Worm (Caenorhabditis elegans) whole organism, L3 larva: ENCODE data around the gene C50E3.11.

Source experiments
- R02D3.7 ChIP-seq: fragments of 150-350 bp; optimal IDR thresholded peaks from 2 replicates; lab custom pipeline; 2014; ENCODE audit warnings: missing biosample characterization, missing genetic modification characterization
- aly-2 ChIP-seq: fragments of 150-350 bp; optimal IDR thresholded peaks from 2 replicates; lab custom pipeline; 2014; ENCODE audit warnings: missing biosample characterization, missing genetic modification characterization
- ceh-16 ChIP-seq: sonication (generic microtip); optimal IDR thresholded peaks from 2 replicates; lab custom pipeline; 2017; ENCODE audit warnings: missing biosample characterization, missing genetic modification characterization
- ceh-28 ChIP-seq: fragments of 150-350 bp; optimal IDR thresholded peaks from 2 replicates; lab custom pipeline; 2014; ENCODE audit warnings: missing biosample characterization, missing genetic modification reagents, missing genetic modification characterization
- ceh-82 ChIP-seq: fragments of 150-350 bp; optimal IDR thresholded peaks from 2 replicates; lab custom pipeline; 2014; ENCODE audit warnings: missing biosample characterization, missing genetic modification characterization
- egl-27 ChIP-seq: sonication (generic microtip); optimal IDR thresholded peaks from 4 replicates; lab custom pipeline; 2017; ENCODE audit warnings: missing biosample characterization, missing genetic modification reagents, missing genetic modification characterization
- egl-5 ChIP-seq: fragments of 150-350 bp; optimal IDR thresholded peaks from 2 replicates; lab custom pipeline; 2017; ENCODE audit warnings: missing biosample characterization, missing genetic modification reagents, missing genetic modification characterization, inconsistent platforms
- elt-2 ChIP-seq: sonication (generic microtip); optimal IDR thresholded peaks from 2 replicates; lab custom pipeline; 2016; ENCODE audit warnings: missing genetic modification reagents, mild to moderate bottlenecking, missing genetic modification characterization, missing compliant biosample characterization
- eor-1 ChIP-seq, 2 experiments: fragments of 150-350 bp; optimal IDR thresholded peaks; 2 replicates each; lab custom pipeline; 2014 to 2018; ENCODE audit warnings: missing biosample characterization in 2 of 2, missing genetic modification characterization in 2 of 2
- fkh-10 ChIP-seq: sonication (generic microtip); optimal IDR thresholded peaks from 2 replicates; lab custom pipeline; 2017; ENCODE audit warnings: missing biosample characterization, missing genetic modification reagents, missing genetic modification characterization
- fkh-2 ChIP-seq: fragments of 150-350 bp; optimal IDR thresholded peaks from 2 replicates; lab custom pipeline; 2014; ENCODE audit warnings: missing biosample characterization, missing genetic modification reagents, missing genetic modification characterization
- fos-1 ChIP-seq: fragments of 150-350 bp; optimal IDR thresholded peaks from 2 replicates; lab custom pipeline; 2014; ENCODE audit warnings: missing biosample characterization, missing genetic modification characterization
- hmg-11 ChIP-seq: sonication (generic microtip); optimal IDR thresholded peaks from 2 replicates; lab custom pipeline; 2016; ENCODE audit warnings: missing genetic modification characterization, missing compliant biosample characterization
- lin-15B ChIP-seq: fragments of 150-350 bp; optimal IDR thresholded peaks from 2 replicates; lab custom pipeline; 2014; ENCODE audit warnings: missing biosample characterization, missing genetic modification characterization
- lin-39 ChIP-seq: fragments of 150-350 bp; optimal IDR thresholded peaks from 2 replicates; lab custom pipeline; 2018; ENCODE audit warnings: missing biosample characterization, missing genetic modification reagents, missing genetic modification characterization
- nfya-1 ChIP-seq: sonication (generic microtip); optimal IDR thresholded peaks from 2 replicates; lab custom pipeline; 2017; ENCODE audit warnings: missing genetic modification characterization, mild to moderate bottlenecking, missing compliant biosample characterization, antibody characterized with exemption, moderate library complexity; ENCODE audit not compliant: insufficient read depth
- nhr-11 ChIP-seq: fragments of 150-350 bp; optimal IDR thresholded peaks from 2 replicates; lab custom pipeline; 2014; ENCODE audit warnings: missing biosample characterization, missing genetic modification characterization
- nhr-23 ChIP-seq: fragments of 150-350 bp; optimal IDR thresholded peaks from 2 replicates; lab custom pipeline; 2014; ENCODE audit warnings: missing biosample characterization, missing genetic modification reagents, missing genetic modification characterization
- nhr-237 ChIP-seq: fragments of 150-350 bp; optimal IDR thresholded peaks from 2 replicates; lab custom pipeline; 2014; ENCODE audit warnings: missing biosample characterization, missing genetic modification characterization
- nhr-43 ChIP-seq: sonication (generic microtip); optimal IDR thresholded peaks from 2 replicates; lab custom pipeline; 2016; ENCODE audit warnings: mild to moderate bottlenecking, missing genetic modification characterization, missing compliant biosample characterization; ENCODE audit not compliant: poor library complexity, severe bottlenecking
- nhr-67 ChIP-seq: fragments of 150-350 bp; optimal IDR thresholded peaks from 2 replicates; lab custom pipeline; 2014; ENCODE audit warnings: missing biosample characterization, missing genetic modification characterization
- nhr-76 ChIP-seq: fragments of 150-350 bp; sonication (generic microtip); optimal IDR thresholded peaks from 5 replicates; lab custom pipeline; 2014; ENCODE audit warnings: missing biosample characterization, missing genetic modification characterization
- nhr-77 ChIP-seq: fragments of 150-350 bp; optimal IDR thresholded peaks from 2 replicates; lab custom pipeline; 2014; ENCODE audit warnings: missing biosample characterization, missing genetic modification characterization
- pha-4 ChIP-seq: fragments of 150-350 bp; optimal IDR thresholded peaks from 2 replicates; lab custom pipeline; 2014; ENCODE audit warnings: missing biosample characterization, missing genetic modification reagents, missing genetic modification characterization
- pqm-1 ChIP-seq: fragments of 150-350 bp; optimal IDR thresholded peaks from 2 replicates; lab custom pipeline; 2017; ENCODE audit warnings: missing biosample characterization, missing genetic modification characterization, inconsistent platforms
- snpc-4 ChIP-seq: fragments of 150-350 bp; optimal IDR thresholded peaks from 2 replicates; lab custom pipeline; 2014; ENCODE audit warnings: missing biosample characterization, missing genetic modification characterization
- tbx-2 ChIP-seq: sonication (generic microtip); optimal IDR thresholded peaks from 2 replicates; lab custom pipeline; 2016; ENCODE audit warnings: mild to moderate bottlenecking, missing genetic modification characterization, missing compliant biosample characterization
- unc-39 ChIP-seq: sonication (generic microtip); optimal IDR thresholded peaks from 4 replicates; lab custom pipeline; 2017; ENCODE audit warnings: missing biosample characterization, missing genetic modification characterization
- unc-62 ChIP-seq: fragments of 150-350 bp; sonication (generic microtip); optimal IDR thresholded peaks from 4 replicates; lab custom pipeline; 2014; ENCODE audit warnings: missing biosample characterization, missing genetic modification reagents, missing genetic modification characterization
- ztf-4 ChIP-seq: fragments of 150-350 bp; optimal IDR thresholded peaks from 2 replicates; lab custom pipeline; 2014; ENCODE audit warnings: missing biosample characterization, missing genetic modification characterization

The C50E3.11 gene

DNA sequence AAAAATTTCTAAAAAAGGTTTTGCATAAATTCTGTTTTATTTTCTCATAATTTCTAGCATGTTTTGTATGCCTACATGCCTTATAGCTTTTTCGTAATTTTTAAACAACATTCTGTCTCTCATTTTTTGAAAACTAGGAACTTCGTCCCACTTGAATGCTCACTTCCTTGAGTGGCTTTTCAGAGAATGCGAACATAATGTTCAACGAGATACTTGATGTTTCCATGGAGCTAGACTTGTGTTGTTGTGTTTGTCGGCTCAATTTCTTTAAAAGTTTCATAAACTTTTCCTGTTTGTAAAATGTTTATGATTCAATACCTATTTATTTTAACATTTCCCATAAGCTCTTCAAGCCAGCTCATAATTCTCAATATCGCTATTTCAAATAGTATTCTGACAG, 1.6 kb upstream of the C50E3.11 start, which contains the start of gene clec-213:
Gene clec-213 (plus strand): TSS at position 301 of the 400 bp plus-strand sequence.
- TF ChIP-seq ceh-28: no peak
- no peak for TF ChIP-seq fkh-10 (GFP tag; lab: Kevin White, UChicago)
- no peak for TF ChIP-seq tbx-2 (tag; lab: Kevin White, UChicago)
- TF ChIP-seq unc-62 (GFP tag; lab: Kevin White, UChicago): no peak
- TF ChIP-seq nhr-77: no peak
- TF ChIP-seq egl-27: no peak
- TF ChIP-seq ztf-4 (tag; lab: Kevin White, UChicago): no peak
- no peak for TF ChIP-seq unc-39 (tag; lab: Kevin White, UChicago)

DNA sequence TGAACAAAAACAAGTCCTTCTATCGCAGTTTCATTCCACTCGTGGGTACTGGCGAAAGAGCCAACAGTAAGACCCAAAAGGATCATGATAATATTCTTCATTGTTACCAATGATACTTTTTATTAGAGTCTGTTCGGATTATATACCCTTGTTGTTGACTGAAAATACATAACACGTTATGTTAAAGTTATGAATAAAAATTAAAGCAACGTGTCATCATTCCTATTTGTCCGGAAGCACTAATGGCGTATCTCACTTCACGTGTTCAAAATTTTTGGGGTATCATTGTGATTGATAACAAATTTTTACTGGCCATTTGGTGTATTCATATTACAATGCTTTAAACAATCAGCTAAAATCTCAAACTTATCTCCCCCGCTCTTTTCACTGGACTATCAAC, 1.8 kb downstream of the C50E3.11 start, which contains the start of gene scl-26:
Gene scl-26 (minus strand): TSS at position 101 of the 400 bp plus-strand sequence.
- TF ChIP-seq fkh-2 (tag; lab: Kevin White, UChicago): no peak

DNA sequence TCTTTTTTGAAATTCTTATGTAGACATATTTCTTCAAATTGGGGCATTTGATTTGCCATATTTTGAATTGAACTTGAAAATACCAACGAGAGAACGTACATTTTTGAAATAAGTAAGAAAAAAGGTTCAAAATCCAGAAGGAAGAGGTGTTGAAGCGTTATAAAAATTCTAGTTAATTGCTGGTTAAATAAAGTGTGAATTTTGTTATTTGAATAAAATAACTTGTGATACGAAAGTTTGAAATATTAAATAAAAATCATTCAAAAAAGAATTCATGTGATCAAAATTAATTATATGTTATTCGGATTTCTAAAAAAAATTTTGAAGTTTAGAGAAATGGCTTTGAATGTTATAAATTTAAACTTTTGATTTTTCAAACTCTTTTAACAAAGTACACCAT, 3.1 kb downstream of the C50E3.11 start, which contains the start of gene C50E3.9:
Gene C50E3.9 (minus strand): TSS at position 101 of the 400 bp plus-strand sequence.
- TF ChIP-seq nhr-76 (tag; lab: Kevin White, UChicago): no peak
- TF ChIP-seq nhr-23 (tag; lab: Kevin White, UChicago): no peak
- TF ChIP-seq fos-1 (tag; lab: Kevin White, UChicago): no peak
- no peak for TF ChIP-seq nhr-237 (tag; lab: Kevin White, UChicago)
- TF ChIP-seq fkh-10 (GFP tag; lab: Kevin White, UChicago): no peak

DNA sequence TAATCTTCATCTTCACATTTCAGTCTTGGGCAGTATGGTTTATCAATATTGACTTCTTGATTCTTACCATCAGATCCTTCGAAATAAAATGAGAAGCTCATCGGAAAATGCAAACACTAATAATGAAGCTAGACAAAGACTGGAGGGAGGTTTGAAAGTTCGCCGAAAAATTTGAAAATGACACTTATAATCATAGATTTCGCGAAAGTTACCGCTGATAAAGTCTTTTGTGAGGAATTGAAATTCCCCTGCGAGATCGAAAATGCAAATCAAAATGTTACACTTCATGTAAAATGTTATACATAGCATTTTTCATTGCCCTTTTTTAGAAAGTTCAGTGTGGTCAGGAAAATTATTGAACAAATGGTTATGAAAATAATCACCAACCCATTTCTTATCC, 5.0 kb downstream of the C50E3.11 start, which contains the start of gene C50E3.7:
Gene C50E3.7 (minus strand): TSS at position 101 of the 400 bp plus-strand sequence.
- TF ChIP-seq ceh-82 (tag; lab: Kevin White, UChicago): no peak
- TF ChIP-seq nhr-76 (tag; lab: Kevin White, UChicago): no peak
- TF ChIP-seq tbx-2 (tag; lab: Kevin White, UChicago): no peak
- TF ChIP-seq lin-39 (tag; lab: Kevin White, UChicago): no peak
- no peak for TF ChIP-seq aly-2 (tag; lab: Kevin White, UChicago)

DNA sequence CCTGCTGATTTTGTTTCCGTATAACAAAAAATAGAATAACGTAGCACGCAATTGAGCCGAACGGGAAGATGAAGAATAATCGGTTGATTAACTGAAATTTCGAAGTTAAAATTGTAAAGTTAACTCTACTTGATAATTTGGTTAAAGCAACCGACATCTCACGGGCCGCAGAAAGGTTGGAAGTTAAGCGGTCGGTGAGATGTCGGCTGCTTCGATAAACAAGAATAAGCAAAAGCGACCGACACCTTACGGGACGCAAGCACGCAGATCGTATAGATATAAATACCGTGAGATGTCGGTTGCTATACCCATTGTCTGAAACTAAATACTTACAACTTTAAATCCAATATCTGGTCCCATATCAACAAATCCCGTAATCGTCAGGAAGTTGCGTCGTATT, 8.2 kb downstream of the C50E3.11 start:
- no peak for TF ChIP-seq nhr-11
- peak; percentile 6 for TF ChIP-seq snpc-4 (tag; lab: Kevin White, UChicago)

DNA sequence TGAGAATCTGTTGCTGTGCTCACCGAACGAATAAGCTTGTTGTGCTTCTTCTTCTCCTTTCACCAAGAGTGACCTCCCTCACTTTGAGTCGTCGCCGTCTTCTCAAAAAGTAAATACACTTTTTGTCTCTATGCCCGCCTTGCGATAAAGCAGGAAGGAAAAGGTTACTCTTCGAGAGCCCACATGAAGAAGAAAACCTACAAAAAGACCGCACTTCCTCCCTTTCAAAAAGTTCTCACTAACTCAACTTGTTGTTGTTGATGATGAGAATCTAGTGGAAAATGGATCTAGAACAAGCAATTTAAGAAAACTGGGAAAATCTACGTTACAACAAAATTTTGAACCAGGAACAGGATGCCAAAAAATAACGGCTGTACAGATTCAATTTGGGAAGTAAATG, 12.8 kb downstream of the C50E3.11 start, which contains the start of gene C50E3.6:
Gene C50E3.6 (minus strand): TSS at position 101 of the 400 bp plus-strand sequence.
- TF ChIP-seq tbx-2 (tag; lab: Kevin White, UChicago) (no peak), lin-15B (tag; lab: Kevin White, UChicago) (no peak), ceh-16 (tag; lab: Kevin White, UChicago) (no peak), elt-2 (tag; lab: Kevin White, UChicago) (no peak), pqm-1 (tag; lab: Kevin White, UChicago) (no peak), egl-5 (tag; lab: Kevin White, UChicago) (no peak), unc-62 (GFP tag; lab: Kevin White, UChicago) (no peak), R02D3.7 (tag; lab: Kevin White, UChicago) (no peak), ceh-28 (no peak), nhr-67 (tag; lab: Kevin White, UChicago) (no peak), ceh-82 (tag; lab: Kevin White, UChicago) (no peak), fkh-2 (tag; lab: Kevin White, UChicago) (no peak)
- TF ChIP-seq, all 47 proteins: peak for 0

DNA sequence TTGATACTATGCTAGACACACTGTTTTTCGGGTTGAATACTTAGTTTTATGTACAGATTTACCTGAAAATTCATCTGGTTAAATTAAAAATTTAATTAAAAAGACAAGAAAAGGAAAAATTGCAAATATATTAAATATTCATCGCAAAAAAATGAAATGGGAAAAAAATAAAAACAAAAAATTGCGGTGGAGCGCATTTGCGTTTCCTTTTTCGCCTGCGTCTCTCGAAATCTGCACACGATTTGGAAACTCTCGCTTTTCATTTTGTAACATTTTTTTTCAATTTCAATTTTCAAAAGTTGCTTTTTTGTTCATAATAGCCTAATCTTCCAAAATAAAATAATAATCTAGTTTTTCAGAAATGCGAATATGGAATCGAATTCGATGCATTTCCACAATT, 15.6 kb downstream of the C50E3.11 start, which contains the start of the genes F19F10.11 and C50E3.5:
Gene F19F10.11 (minus strand): TSS at position 68 of the 400 bp plus-strand sequence.
Gene C50E3.5 (plus strand): TSS at position 360 of the 400 bp plus-strand sequence.
- TF ChIP-seq eor-1 (tag; optimal IDR thresholded peaks at IDR 0.05; lab: Kevin White, UChicago) (no peak), hmg-11 (peak; percentile 74), elt-2 (tag; lab: Kevin White, UChicago) (peak; percentile 7), nfya-1 (tag; lab: Kevin White, UChicago) (peak; percentile 70), nhr-76 (tag; lab: Kevin White, UChicago) (no peak), lin-15B (tag; lab: Kevin White, UChicago) (peak; percentile 70), nhr-23 (tag; lab: Kevin White, UChicago) (peak; percentile 43), pha-4 (tag; lab: Kevin White, UChicago) (peak; percentile 79), nhr-43 (peak; percentile 42), snpc-4 (tag; lab: Kevin White, UChicago) (peak; percentile 44)
